Worm (Caenorhabditis elegans) whole organism, L4 larva: Measurements from ENCODE around the gene F36F12.7.

Source experiments
- F37D6.2 ChIP-seq: sonication (generic microtip); optimal IDR thresholded peaks from 2 replicates; lab custom pipeline; 2016; ENCODE audit warnings: mild to moderate bottlenecking, missing genetic modification characterization, missing compliant biosample characterization
- F44E2.7 ChIP-seq: fragments of 200-800 bp; sonication (Bioruptor generic); IDR thresholded peaks from 2 replicates; pipeline ENCODE4 v2.1.2; 2022; ENCODE audit warnings: missing genetic modification characterization, missing compliant biosample characterization
- T20F7.1 ChIP-seq: fragments of 200-800 bp; sonication (Bioruptor generic); optimal IDR thresholded peaks from 2 replicates; lab custom pipeline; 2018; ENCODE audit warnings: mild to moderate bottlenecking, missing genetic modification characterization, missing compliant biosample characterization
- Y105C5A.15 ChIP-seq: fragments of 200-800 bp; sonication (Bioruptor generic); IDR thresholded peaks from 2 replicates; pipeline ENCODE4 v1.3.6; 2022; ENCODE audit warnings: missing genetic modification characterization, missing compliant biosample characterization
- ZK546.5 ChIP-seq, 2 experiments: sonication (generic microtip); optimal IDR thresholded peaks; 2 replicates each; lab custom pipeline; 2017; ENCODE audit warnings: missing biosample characterization in 2 of 2, missing genetic modification characterization in 2 of 2
- aly-2 ChIP-seq: sonication (generic microtip); optimal IDR thresholded peaks from 2 replicates; lab custom pipeline; 2018; ENCODE audit warnings: missing biosample characterization, missing genetic modification characterization
- attf-4 ChIP-seq: sonication (generic microtip); optimal IDR thresholded peaks from 3 replicates; lab custom pipeline; 2017; ENCODE audit warnings: missing biosample characterization, missing genetic modification characterization
- ceh-62 ChIP-seq: sonication (generic microtip); optimal IDR thresholded peaks from 2 replicates; lab custom pipeline; 2017; ENCODE audit warnings: missing biosample characterization, missing genetic modification characterization
- daf-16 ChIP-seq, 3 experiments: sonication (generic microtip); optimal IDR thresholded peaks; 2 replicates each; lab custom pipeline; 2016 to 2017; ENCODE audit warnings: missing genetic modification characterization in 3 of 3, missing genetic modification reagents in 3 of 3, mild to moderate bottlenecking in 2 of 3, missing compliant biosample characterization in 2 of 3, missing biosample characterization in 1 of 3, moderate library complexity in 1 of 3
- daf-19 ChIP-seq: fragments of 200-800 bp; sonication (Bioruptor generic); conservative IDR thresholded peaks from 2 replicates; pipeline ENCODE4 v1.3.6; 2022; ENCODE audit warnings: missing genetic modification characterization, missing compliant biosample characterization
- daf-8 ChIP-seq: fragments of 200-800 bp; sonication (Bioruptor generic); IDR thresholded peaks from 2 replicates; pipeline ENCODE4 v1.3.6; 2022; ENCODE audit warnings: missing genetic modification characterization, missing compliant biosample characterization
- dmd-8 ChIP-seq: fragments of 200-800 bp; sonication (Bioruptor generic); IDR thresholded peaks from 2 replicates; pipeline ENCODE4 v1.3.6; 2022; ENCODE audit warnings: missing genetic modification characterization, missing compliant biosample characterization
- dpl-1 ChIP-seq: fragments of 150-350 bp; optimal IDR thresholded peaks from 2 replicates; lab custom pipeline; 2014; ENCODE audit warnings: missing biosample characterization, missing genetic modification reagents, missing genetic modification characterization
- egl-43 ChIP-seq: fragments of 200-800 bp; sonication (Bioruptor generic); IDR thresholded peaks from 2 replicates; pipeline ENCODE4 v1.3.6; 2022; ENCODE audit warnings: missing genetic modification reagents, missing genetic modification characterization, missing compliant biosample characterization
- gei-8 ChIP-seq: fragments of 200-800 bp; sonication (Bioruptor generic); optimal IDR thresholded peaks from 2 replicates; lab custom pipeline; 2018; ENCODE audit warnings: mild to moderate bottlenecking, missing genetic modification characterization, missing compliant biosample characterization
- hlh-30 ChIP-seq: sonication (generic microtip); optimal IDR thresholded peaks from 2 replicates; lab custom pipeline; 2017; ENCODE audit warnings: antibody characterized with exemption, mild to moderate bottlenecking, missing genetic modification characterization, missing compliant biosample characterization; ENCODE audit not compliant: insufficient read depth
- lim-7 ChIP-seq: fragments of 200-800 bp; sonication (Bioruptor generic); IDR thresholded peaks from 2 replicates; pipeline ENCODE4 v1.3.6; 2022; ENCODE audit warnings: missing genetic modification characterization, missing compliant biosample characterization
- lin-13 ChIP-seq: fragments of 150-350 bp; optimal IDR thresholded peaks from 2 replicates; lab custom pipeline; 2014; ENCODE audit warnings: missing biosample characterization, missing genetic modification reagents, missing genetic modification characterization
- lin-15B ChIP-seq: fragments of 150-350 bp; sonication (generic microtip); optimal IDR thresholded peaks from 3 replicates; lab custom pipeline; 2014; ENCODE audit warnings: missing biosample characterization, missing genetic modification characterization
- madf-9 ChIP-seq: fragments of 200-800 bp; sonication (Bioruptor generic); conservative IDR thresholded peaks from 2 replicates; pipeline ENCODE4 v1.3.6; 2022; ENCODE audit warnings: missing genetic modification reagents, missing genetic modification characterization, missing compliant biosample characterization
- mep-1 ChIP-seq: fragments of 150-350 bp; sonication (generic microtip); optimal IDR thresholded peaks from 3 replicates; lab custom pipeline; 2014; ENCODE audit warnings: missing biosample characterization, missing genetic modification characterization
- mes-2 ChIP-seq: sonication (generic microtip); optimal IDR thresholded peaks from 2 replicates; lab custom pipeline; 2016; ENCODE audit warnings: missing genotype, mild to moderate bottlenecking, missing genetic modification characterization, missing compliant biosample characterization; ENCODE audit not compliant: poor library complexity, severe bottlenecking
- mxl-2 ChIP-seq: fragments of 200-800 bp; sonication (Bioruptor generic); conservative IDR thresholded peaks from 2 replicates; pipeline ENCODE4 v1.3.6; 2022; ENCODE audit warnings: missing genetic modification reagents, missing genetic modification characterization, missing compliant biosample characterization
- nhr-10 ChIP-seq: fragments of 150-350 bp; optimal IDR thresholded peaks from 2 replicates; lab custom pipeline; 2014; ENCODE audit warnings: missing biosample characterization, missing genetic modification characterization
- nhr-102 ChIP-seq: sonication (generic microtip); optimal IDR thresholded peaks from 2 replicates; lab custom pipeline; 2016; ENCODE audit warnings: mild to moderate bottlenecking, missing genetic modification characterization, moderate library complexity, missing compliant biosample characterization
- nhr-237 ChIP-seq: sonication (generic microtip); optimal IDR thresholded peaks from 2 replicates; lab custom pipeline; 2017; ENCODE audit warnings: missing biosample characterization, missing genetic modification characterization
- nhr-41 ChIP-seq: fragments of 200-800 bp; sonication (Bioruptor generic); IDR thresholded peaks from 2 replicates; pipeline ENCODE4 v1.3.6; 2022; ENCODE audit warnings: missing genetic modification reagents, missing genetic modification characterization, missing compliant biosample characterization
- nhr-48 ChIP-seq: sonication (generic microtip); optimal IDR thresholded peaks from 2 replicates; lab custom pipeline; 2016; ENCODE audit warnings: mild to moderate bottlenecking, missing genetic modification characterization, missing compliant biosample characterization
- nhr-77 ChIP-seq: fragments of 150-350 bp; optimal IDR thresholded peaks from 2 replicates; lab custom pipeline; 2014; ENCODE audit warnings: missing biosample characterization, missing genetic modification characterization
- pqm-1 ChIP-seq: sonication (generic microtip); optimal IDR thresholded peaks from 2 replicates; lab custom pipeline; 2017; ENCODE audit warnings: missing biosample characterization, missing genetic modification characterization
- sdz-12 ChIP-seq: fragments of 200-800 bp; sonication (Bioruptor generic); optimal IDR thresholded peaks from 2 replicates; lab custom pipeline; 2018; ENCODE audit warnings: mild to moderate bottlenecking, missing genetic modification characterization, missing compliant biosample characterization
- set-16 ChIP-seq: fragments of 200-800 bp; sonication (Bioruptor generic); IDR thresholded peaks from 2 replicates; pipeline ENCODE4 v1.3.6; 2022; ENCODE audit warnings: missing genetic modification reagents, missing genetic modification characterization, missing compliant biosample characterization
- skn-1 ChIP-seq: fragments of 150-350 bp; optimal IDR thresholded peaks from 2 replicates; lab custom pipeline; 2014; ENCODE audit warnings: missing biosample characterization, missing genetic modification characterization
- snpc-1.2 ChIP-seq: fragments of 200-800 bp; sonication (Bioruptor generic); IDR thresholded peaks from 2 replicates; pipeline ENCODE4 v1.3.6; 2022; ENCODE audit warnings: missing genetic modification reagents, missing genetic modification characterization, missing compliant biosample characterization
- snpc-4 ChIP-seq: fragments of 150-350 bp; optimal IDR thresholded peaks from 2 replicates; lab custom pipeline; 2014; ENCODE audit warnings: missing biosample characterization, missing genetic modification characterization
- unc-130 ChIP-seq: sonication (generic microtip); optimal IDR thresholded peaks from 2 replicates; lab custom pipeline; 2016; ENCODE audit warnings: missing genetic modification reagents, missing genetic modification characterization, missing compliant biosample characterization
- vab-7 ChIP-seq: fragments of 200-800 bp; sonication (Bioruptor generic); IDR thresholded peaks from 2 replicates; pipeline ENCODE4 v1.3.6; 2022; ENCODE audit warnings: missing genetic modification reagents, missing genetic modification characterization, missing compliant biosample characterization
- zip-2 ChIP-seq: fragments of 150-350 bp; optimal IDR thresholded peaks from 2 replicates; lab custom pipeline; 2014; ENCODE audit warnings: missing biosample characterization, missing genetic modification characterization

Gene F36F12.7

ce11 chrV:2095204-2095603, 3.9 kb upstream of the F36F12.7 start, which contains the start of gene F36F12.2:
Gene F36F12.2 (minus strand): TSS chrV:2095304.
- no peak for TF ChIP-seq mxl-2 (GFP tag; lab: Robert Waterston, UW)
- no peak for TF ChIP-seq lin-15B (tag; lab: Kevin White, UChicago)
- no peak for TF ChIP-seq nhr-48 (tag; lab: Kevin White, UChicago)
- TF ChIP-seq nhr-10 (tag; lab: Kevin White, UChicago): no peak
- TF ChIP-seq ZK546.5 (tag; optimal IDR thresholded peaks at IDR 0.05; lab: Kevin White, UChicago): no peak
- no peak for TF ChIP-seq gei-8 (GFP tag; lab: Kevin White, UChicago)
- no peak for TF ChIP-seq ceh-62
- TF ChIP-seq attf-4 (tag; lab: Kevin White, UChicago): no peak

DNA sequence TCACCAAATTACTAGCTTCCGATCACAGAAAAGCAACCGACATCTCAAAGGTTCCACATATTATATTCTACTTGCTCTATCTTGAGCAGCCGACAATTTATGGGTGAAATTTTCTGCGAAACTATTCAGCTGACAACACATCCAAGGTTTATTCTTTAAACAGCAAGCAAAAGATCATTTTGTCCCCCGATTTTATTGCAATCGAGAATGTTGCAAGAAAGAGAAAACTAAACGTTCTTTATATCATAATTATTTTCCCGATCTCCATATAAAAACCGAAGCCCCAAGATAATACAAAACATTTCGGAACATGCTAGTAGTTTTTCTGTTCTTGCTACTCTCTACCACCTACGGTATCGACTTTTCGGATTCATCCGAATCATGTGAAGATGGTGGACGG, 3.4 kb upstream of the F36F12.7 start, which contains the start of gene clec-207:
Gene clec-207 (plus strand): TSS at position 301 of the 400 bp plus-strand sequence.
- TF ChIP-seq nhr-41 (GFP tag; lab: Robert Waterston, UW): no peak
- TF ChIP-seq Y105C5A.15 (GFP tag; lab: Robert Waterston, UW): no peak
- no peak for TF ChIP-seq mes-2 (tag; lab: Kevin White, UChicago)
- TF ChIP-seq set-16 (GFP tag; lab: Robert Waterston, UW): no peak
- no peak for TF ChIP-seq attf-4 (tag; lab: Kevin White, UChicago)
- no peak for TF ChIP-seq dpl-1 (GFP tag; lab: Kevin White, UChicago)
- TF ChIP-seq zip-2 (tag; lab: Kevin White, UChicago): no peak
- TF ChIP-seq skn-1: no peak

ce11 chrV:2097653-2098052, 1.5 kb upstream of the F36F12.7 start, which contains the start of gene clec-208:
Gene clec-208 (plus strand): TSS chrV:2097953.
- TF ChIP-seq aly-2 (tag; lab: Kevin White, UChicago) (no peak), egl-43 (GFP tag; lab: Robert Waterston, UW) (no peak), hlh-30 (tag; lab: Kevin White, UChicago) (no peak), lim-7 (GFP tag; lab: Robert Waterston, UW) (no peak), ceh-62 (no peak), unc-130 (GFP tag; lab: Kevin White, UChicago) (no peak), lin-13 (GFP tag; lab: Kevin White, UChicago) (no peak), nhr-237 (tag; lab: Kevin White, UChicago) (no peak), dpl-1 (GFP tag; lab: Kevin White, UChicago) (no peak), mep-1 (no peak), F44E2.7 (no peak), sdz-12 (GFP tag; lab: Kevin White, UChicago) (no peak), daf-19 (GFP tag; lab: Robert Waterston, UW) (no peak), skn-1 (no peak), snpc-4 (tag; lab: Kevin White, UChicago) (no peak), vab-7 (no peak), F37D6.2 (tag; lab: Kevin White, UChicago) (no peak), nhr-77 (tag; lab: Kevin White, UChicago) (no peak), pqm-1 (no peak), daf-16 (GFP tag; optimal IDR thresholded peaks at IDR 0.05; lab: Kevin White, UChicago) (no peak), daf-16 (tag; optimal IDR thresholded peaks at IDR 0.05; lab: Kevin White, UChicago) (no peak)

ce11 chrV:2103118-2103517, 4.0 kb downstream of the F36F12.7 start, which contains the start of gene F36F12.1:
Gene F36F12.1 (minus strand): TSS chrV:2103218.
- TF ChIP-seq unc-130 (GFP tag; lab: Kevin White, UChicago) (no peak), dmd-8 (GFP tag; lab: Robert Waterston, UW) (no peak), nhr-102 (no peak)

DNA sequence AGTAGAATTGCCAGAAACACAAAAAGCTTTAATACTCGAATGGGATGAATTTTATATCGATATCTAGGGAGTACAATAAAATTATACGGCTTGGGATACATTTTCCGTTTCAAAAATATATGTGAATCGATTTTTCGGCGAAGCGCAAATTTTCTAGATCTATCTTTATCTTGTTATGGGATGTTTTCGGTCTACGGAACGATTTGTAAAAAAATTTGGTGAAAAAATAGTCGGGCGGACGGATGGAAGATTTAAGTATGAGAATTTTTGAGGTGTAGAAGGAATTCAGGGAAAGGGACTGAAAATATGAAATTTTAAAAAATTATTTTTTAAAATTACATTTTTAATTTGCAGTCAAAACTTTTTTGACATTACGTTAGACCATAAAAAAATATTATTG, 6.8 kb downstream of the F36F12.7 start, which contains the start of gene F22F7.4:
Gene F22F7.4 (minus strand): TSS at position 101 of the 400 bp plus-strand sequence.
- TF ChIP-seq daf-8 (GFP tag; lab: Robert Waterston, UW) (no peak), madf-9 (GFP tag; lab: Robert Waterston, UW) (no peak), snpc-1.2 (no peak), aly-2 (tag; lab: Kevin White, UChicago) (no peak), T20F7.1 (GFP tag; lab: Kevin White, UChicago) (no peak)
- TF ChIP-seq, all 104 proteins: peak for 0
